Fruit fly (Drosophila melanogaster) whole organism, wandering third instar larva: ENCODE data around the gene CRIF.

Source experiments
- CG9705 ChIP-seq: fragments of 200-800 bp; sonication (Bioruptor generic); optimal IDR thresholded peaks from 2 replicates; lab custom pipeline; 2018; ENCODE audit warnings: missing biosample characterization, mild to moderate bottlenecking, missing genetic modification characterization
- CrebA ChIP-seq: fragments of 200-800 bp; sonication (Bioruptor generic); optimal IDR thresholded peaks from 2 replicates; lab custom pipeline; 2016; ENCODE audit warnings: missing biosample characterization, mild to moderate bottlenecking, missing genetic modification characterization, borderline replicate concordance
- Hr78 ChIP-seq: fragments of >200 bp; optimal IDR thresholded peaks from 2 replicates; lab custom pipeline; 2017; ENCODE audit warnings: missing biosample characterization, missing genetic modification characterization
- OdsH ChIP-seq: fragments of 200-800 bp; sonication (Bioruptor generic); optimal IDR thresholded peaks from 2 replicates; lab custom pipeline; 2016; ENCODE audit warnings: missing biosample characterization, mild to moderate bottlenecking, missing genetic modification characterization
- Sp1 ChIP-seq: fragments of 200-800 bp; sonication (Bioruptor generic); optimal IDR thresholded peaks from 3 replicates; lab custom pipeline; 2019; ENCODE audit warnings: missing biosample characterization, mild to moderate bottlenecking, missing genetic modification characterization, moderate library complexity
- Vsx2 ChIP-seq: fragments of 200-300, 225-300 bp; sonication (Bioruptor generic); optimal IDR thresholded peaks from 2 replicates; lab custom pipeline; 2018; ENCODE audit warnings: missing biosample characterization, missing genetic modification characterization; ENCODE audit not compliant: partially characterized antibody
- ey ChIP-seq: fragments of 200-800 bp; sonication (Bioruptor generic); optimal IDR thresholded peaks from 2 replicates; lab custom pipeline; 2016; ENCODE audit warnings: missing biosample characterization, missing genetic modification characterization
- fru ChIP-seq: fragments of 200-800 bp; sonication (Bioruptor generic); optimal IDR thresholded peaks from 3 replicates; lab custom pipeline; 2016; ENCODE audit warnings: missing biosample characterization, mild to moderate bottlenecking, missing genetic modification characterization
- h ChIP-seq: fragments of 200-800 bp; sonication (Bioruptor generic); optimal IDR thresholded peaks from 3 replicates; lab custom pipeline; 2016; ENCODE audit warnings: missing biosample characterization, mild to moderate bottlenecking, missing genetic modification characterization
- psq ChIP-seq: fragments of 200-800 bp; sonication (Bioruptor generic); optimal IDR thresholded peaks from 3 replicates; lab custom pipeline; 2017; ENCODE audit warnings: missing biosample characterization, mild to moderate bottlenecking, missing genetic modification characterization, moderate library complexity
- sv ChIP-seq: fragments of 200-800 bp; sonication (Bioruptor generic); optimal IDR thresholded peaks from 3 replicates; lab custom pipeline; 2016; ENCODE audit warnings: missing biosample characterization, missing genetic modification characterization

- TF ChIP-seq sv (GFP tag; lab: Kevin White, UChicago) (no peak), CG9705 (GFP tag; lab: Kevin White, UChicago) (no peak), ey (no peak), fru (no peak), CrebA (GFP tag; lab: Kevin White, UChicago) (no peak), Vsx2 (GFP tag; lab: Kevin White, UChicago) (no peak), Hr78 (no peak), h (no peak), Sp1 (GFP tag; lab: Kevin White, UChicago) (no peak), OdsH (GFP tag; lab: Kevin White, UChicago) (no peak), psq (GFP tag; lab: Kevin White, UChicago) (peak; percentile 6)
Observed at dm6 chr3L:21523059-21523836, 45.5 kb downstream of the CRIF start, which contains the start of gene CG7611.
